Worm (Caenorhabditis elegans) whole organism, midembryonic: Measurements from ENCODE around the gene ssp-10.

Experiments used
- cog-1 ChIP-seq: sonication (generic microtip); optimal IDR thresholded peaks from 2 replicates; lab custom pipeline; 2016; ENCODE audit warnings: missing genetic modification characterization, missing compliant biosample characterization
- ref-1 ChIP-seq: fragments of 200-800 bp; sonication (Bioruptor generic); conservative IDR thresholded peaks from 2 replicates; pipeline ENCODE4 v1.3.6; 2022; ENCODE audit warnings: missing genetic modification reagents, missing genetic modification characterization, missing compliant biosample characterization
- ztf-23 ChIP-seq: fragments of 200-800 bp; sonication (Bioruptor generic); IDR thresholded peaks from 2 replicates; pipeline ENCODE4 v1.3.6; 2022; ENCODE audit warnings: missing genetic modification reagents, missing genetic modification characterization, missing compliant biosample characterization
- ztf-29 ChIP-seq: fragments of 200-800 bp; sonication (Bioruptor generic); IDR thresholded peaks from 2 replicates; pipeline ENCODE4 v1.3.6; 2022; ENCODE audit warnings: missing genetic modification reagents, missing genetic modification characterization, missing compliant biosample characterization

ce11 chrIV:9803544-9803943 is 47.3 kb downstream of the ssp-10 start:
- TF ChIP-seq ztf-29 (no peak), ztf-23 (GFP tag; lab: Robert Waterston, UW) (no peak), cog-1 (tag; lab: Kevin White, UChicago) (no peak), ref-1 (GFP tag; lab: Robert Waterston, UW) (no peak)
